Worm (Caenorhabditis elegans): Measurements from ENCODE around the gene F53A2.11.

ce11 chrIII:13346785-13347184 is 24.3 kb upstream of the F53A2.11 start, which contains the start of gene mtm-6:
- TF ChIP-seq ama-1 (optimal IDR thresholded peaks at IDR 0.05) (no peak), hnd-1 (tag; optimal IDR thresholded peaks at IDR 0.05) (no peak), F13C5.2 (tag; optimal IDR thresholded peaks at IDR 0.05) (no peak)
